Fruit fly (Drosophila melanogaster): ENCODE data around the gene hng3.

Gene hng3

DNA sequence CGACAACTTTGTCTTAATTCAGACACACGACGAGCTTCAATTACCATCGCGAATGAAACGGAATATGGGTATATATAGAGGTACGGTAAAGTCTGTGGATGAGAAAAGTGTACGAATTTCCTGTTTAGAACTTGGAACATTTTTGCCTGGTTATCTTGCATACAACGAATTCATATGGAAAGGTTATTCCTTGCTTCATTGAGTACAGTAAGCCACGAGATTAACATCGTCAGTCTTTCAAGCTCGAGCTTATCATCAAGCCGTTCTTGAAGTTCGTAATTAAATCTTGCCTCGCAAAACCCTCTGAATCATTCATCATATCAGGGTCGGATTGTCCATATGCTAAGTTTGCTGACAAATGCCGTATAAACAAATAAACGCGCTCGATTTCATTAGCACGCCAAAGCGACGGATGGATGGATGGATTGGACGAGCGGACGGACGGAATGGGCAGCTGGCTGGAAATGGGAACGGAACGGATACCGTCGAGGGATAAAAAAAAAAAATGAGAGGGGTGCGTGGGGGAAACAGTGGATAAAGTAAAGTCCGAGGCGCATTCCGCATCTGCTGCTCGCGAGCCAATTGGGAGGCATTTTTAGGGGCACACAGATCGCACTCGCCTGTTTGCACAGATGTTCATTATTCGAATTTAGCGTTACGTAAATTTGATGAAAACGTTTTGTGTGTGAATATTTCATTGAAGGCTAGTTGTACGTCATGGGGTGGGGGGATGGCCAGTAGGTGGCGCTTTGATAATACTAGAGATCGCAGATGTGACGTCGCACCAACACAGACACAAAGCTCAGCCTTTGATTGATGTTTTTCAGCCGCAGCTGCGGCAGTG, 19.1 kb upstream of the hng3 start:
- TF ChIP-seq h (GFP tag; optimal IDR thresholded peaks at IDR 0.05) (no peak), OdsH (GFP tag; optimal IDR thresholded peaks at IDR 0.05) (no peak)

DNA sequence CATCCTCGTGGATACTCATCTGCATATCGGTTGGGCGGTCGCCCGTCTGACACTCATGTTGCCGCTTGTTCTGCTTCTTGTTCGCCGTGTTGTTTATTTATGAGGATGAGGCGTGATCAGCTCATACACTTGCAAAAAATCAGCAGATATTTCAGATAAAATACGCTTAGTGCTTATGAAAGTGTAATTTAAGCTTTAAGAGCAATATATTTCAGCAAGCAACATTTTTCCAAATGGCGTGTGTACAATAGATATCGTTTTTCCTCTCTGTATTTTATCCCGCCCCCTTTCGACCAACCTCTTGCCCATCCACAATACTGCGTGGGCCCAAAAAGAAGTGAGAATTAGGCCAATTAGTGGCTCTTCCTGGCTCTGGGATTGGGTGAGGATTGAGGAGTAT, 16.9 kb upstream of the hng3 start:
- TF ChIP-seq woc (GFP tag; optimal IDR thresholded peaks at IDR 0.05) = peak; percentile 40
- peak; percentile 53 for TF ChIP-seq Sp1 (GFP tag; optimal IDR thresholded peaks at IDR 0.05)
- TF ChIP-seq OdsH (GFP tag; optimal IDR thresholded peaks at IDR 0.05) = peak; percentile 51
- peak; percentile 63 for TF ChIP-seq ey (GFP tag; optimal IDR thresholded peaks at IDR 0.05)
- no peak for TF ChIP-seq brk (GFP tag; optimal IDR thresholded peaks at IDR 0.05)
- peak; percentile 77 for TF ChIP-seq h (GFP tag; optimal IDR thresholded peaks at IDR 0.05)
- peak; percentile 52 for TF ChIP-seq br (GFP tag; optimal IDR thresholded peaks at IDR 0.05)
- TF ChIP-seq fru (GFP tag; optimal IDR thresholded peaks at IDR 0.05) = peak; percentile 51
- TF ChIP-seq foxo (GFP tag; optimal IDR thresholded peaks at IDR 0.05) = peak in 1 of 2 experiments; percentile 64
- no peak for TF ChIP-seq Dif (GFP tag; optimal IDR thresholded peaks at IDR 0.05; ENCODE audit: partially characterized antibody)
- TF ChIP-seq dmrt93B (GFP tag; optimal IDR thresholded peaks at IDR 0.05) = peak; percentile 28
- peak; percentile 67 for TF ChIP-seq HLH106 (tag; optimal IDR thresholded peaks at IDR 0.05)
- peak; percentile 45 for TF ChIP-seq rgr (GFP tag; optimal IDR thresholded peaks at IDR 0.05)
- TF ChIP-seq Dfd (GFP tag; optimal IDR thresholded peaks at IDR 0.05) = no peak
- no peak for TF ChIP-seq Rel (GFP tag; optimal IDR thresholded peaks at IDR 0.05)
- no peak for TF ChIP-seq Rel (tag; optimal IDR thresholded peaks at IDR 0.05)
- no peak for TF ChIP-seq sage (GFP tag; optimal IDR thresholded peaks at IDR 0.05)
- TF ChIP-seq Vsx2 (GFP tag; optimal IDR thresholded peaks at IDR 0.05; ENCODE audit: partially characterized antibody) = peak; percentile 28
- TF ChIP-seq Hnf4 (GFP tag; optimal IDR thresholded peaks at IDR 0.05) = peak; percentile 28
- peak; percentile 36 for TF ChIP-seq psq (GFP tag; optimal IDR thresholded peaks at IDR 0.05)
- no peak for TF ChIP-seq N (GFP tag; optimal IDR thresholded peaks at IDR 0.05)
- TF ChIP-seq CG9705 (GFP tag; optimal IDR thresholded peaks at IDR 0.05) = no peak
- TF ChIP-seq sv (GFP tag; optimal IDR thresholded peaks at IDR 0.05) = no peak
- no peak for TF ChIP-seq dsf (GFP tag; optimal IDR thresholded peaks at IDR 0.05; ENCODE audit: borderline replicate concordance)

- TF ChIP-seq brk (GFP tag; optimal IDR thresholded peaks at IDR 0.05) (peak; percentile 44), foxo (GFP tag; optimal IDR thresholded peaks at IDR 0.05) (peak; percentile 8 to 84), lola (GFP tag; optimal IDR thresholded peaks at IDR 0.05) (no peak), N (GFP tag; optimal IDR thresholded peaks at IDR 0.05) (no peak), tai (GFP tag; optimal IDR thresholded peaks at IDR 0.05) (no peak), Myc (optimal IDR thresholded peaks at IDR 0.05) (no peak), br (GFP tag; optimal IDR thresholded peaks at IDR 0.05) (peak; percentile 84), dsf (GFP tag; optimal IDR thresholded peaks at IDR 0.05; ENCODE audit: borderline replicate concordance) (no peak), Sp1 (GFP tag; optimal IDR thresholded peaks at IDR 0.05) (peak; percentile 63), HLH106 (tag; optimal IDR thresholded peaks at IDR 0.05) (peak; percentile 73), Hr83 (GFP tag; optimal IDR thresholded peaks at IDR 0.05; ENCODE audit: poor library complexity, severe bottlenecking) (no peak), Hr78 (GFP tag; optimal IDR thresholded peaks at IDR 0.05) (no peak), sage (GFP tag; optimal IDR thresholded peaks at IDR 0.05) (peak; percentile 57), CG9705 (GFP tag; optimal IDR thresholded peaks at IDR 0.05) (no peak), OdsH (GFP tag; optimal IDR thresholded peaks at IDR 0.05) (peak; percentile 75), pan (optimal IDR thresholded peaks at IDR 0.05) (no peak), fru (GFP tag; optimal IDR thresholded peaks at IDR 0.05) (peak; percentile 88), h (GFP tag; optimal IDR thresholded peaks at IDR 0.05) (peak; percentile 86), dmrt93B (GFP tag; optimal IDR thresholded peaks at IDR 0.05) (peak; percentile 45), psq (GFP tag; optimal IDR thresholded peaks at IDR 0.05) (peak; percentile 61), dl (GFP tag; optimal IDR thresholded peaks at IDR 0.05; ENCODE audit: insufficient read depth in 1 of 2, partially characterized antibody in 2 of 2) (no peak), CrebA (GFP tag; optimal IDR thresholded peaks at IDR 0.05; ENCODE audit: borderline replicate concordance) (no peak), Dif (GFP tag; optimal IDR thresholded peaks at IDR 0.05; ENCODE audit: partially characterized antibody) (no peak), Dfd (GFP tag; optimal IDR thresholded peaks at IDR 0.05) (no peak), ey (GFP tag; optimal IDR thresholded peaks at IDR 0.05) (peak; percentile 78), CG32264 (GFP tag; optimal IDR thresholded peaks at IDR 0.05) (peak; percentile 64), Vsx2 (GFP tag; optimal IDR thresholded peaks at IDR 0.05; ENCODE audit: partially characterized antibody) (no peak), rgr (GFP tag; optimal IDR thresholded peaks at IDR 0.05) (peak; percentile 85), Jra (GFP tag; optimal IDR thresholded peaks at IDR 0.05) (no peak), woc (GFP tag; optimal IDR thresholded peaks at IDR 0.05) (peak; percentile 68), Hnf4 (GFP tag; optimal IDR thresholded peaks at IDR 0.05) (peak; percentile 77), sv (GFP tag; optimal IDR thresholded peaks at IDR 0.05) (no peak), jim (GFP tag; optimal IDR thresholded peaks at IDR 0.05) (no peak), usp (GFP tag; optimal IDR thresholded peaks at IDR 0.05) (no peak), Rel (GFP tag; optimal IDR thresholded peaks at IDR 0.05) (peak; percentile 31), Rel (tag; optimal IDR thresholded peaks at IDR 0.05) (no peak), Mio (GFP tag; optimal IDR thresholded peaks at IDR 0.05) (no peak), Abd-B (GFP tag; optimal IDR thresholded peaks at IDR 0.05) (no peak), GATAd (GFP tag; optimal IDR thresholded peaks at IDR 0.05) (no peak)
Measured at dm6 chr3L:771361-771760, 16.1 kb upstream of the hng3 start.
